Worm (Caenorhabditis elegans): ENCODE data around the gene W04E12.9.

DNA sequence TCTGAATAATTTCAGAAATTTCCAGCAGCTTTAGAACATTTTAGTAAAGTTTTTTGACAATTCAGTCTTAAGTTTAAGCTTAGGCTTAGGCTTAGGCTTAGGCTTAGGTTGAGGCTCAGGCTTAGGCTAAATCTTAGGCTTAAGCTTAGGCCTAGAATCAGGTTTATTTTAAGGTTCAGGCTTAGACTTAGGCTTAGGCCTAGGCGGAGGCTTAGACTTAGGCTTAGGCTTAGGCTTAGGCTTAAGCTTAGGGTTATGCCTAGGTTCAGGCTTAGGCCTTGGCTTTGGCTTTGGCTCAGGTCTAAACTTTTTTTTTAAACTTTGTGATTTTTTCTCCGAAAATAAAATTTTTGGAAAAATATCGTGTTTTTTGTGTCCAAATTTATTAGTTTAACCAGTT is 37.7 kb upstream of the W04E12.9 start:
- TF ChIP-seq pha-4 (tag; optimal IDR thresholded peaks at IDR 0.05): no peak
- no peak for TF ChIP-seq B0336.3 (GFP tag; IDR thresholded peaks at IDR 0.05)
- TF ChIP-seq F49E8.2 (tag; optimal IDR thresholded peaks at IDR 0.05; ENCODE audit: insufficient read depth): no peak
- no peak for TF ChIP-seq gei-17 (GFP tag; optimal IDR thresholded peaks at IDR 0.05)
- no peak for TF ChIP-seq repo-1 (tag; optimal IDR thresholded peaks at IDR 0.05)
- no peak for TF ChIP-seq let-526 (GFP tag; IDR thresholded peaks at IDR 0.05)
- TF ChIP-seq F33H1.4 (GFP tag; IDR thresholded peaks at IDR 0.05): no peak
- no peak for TF ChIP-seq lir-1 (GFP tag; conservative IDR thresholded peaks at IDR 0.05)
- TF ChIP-seq nhr-120 (GFP tag; IDR thresholded peaks at IDR 0.05): no peak
- TF ChIP-seq atf-7 (tag; optimal IDR thresholded peaks at IDR 0.05): no peak
- no peak for TF ChIP-seq attf-3 (GFP tag; conservative IDR thresholded peaks at IDR 0.05)
- no peak for TF ChIP-seq snpc-4 (GFP tag; optimal IDR thresholded peaks at IDR 0.05)
- no peak for TF ChIP-seq snpc-4 (tag; optimal IDR thresholded peaks at IDR 0.05)

Measured in whole organism, young adult.